Fruit fly (Drosophila melanogaster): Measurements from ENCODE around the gene CG14835.

DNA sequence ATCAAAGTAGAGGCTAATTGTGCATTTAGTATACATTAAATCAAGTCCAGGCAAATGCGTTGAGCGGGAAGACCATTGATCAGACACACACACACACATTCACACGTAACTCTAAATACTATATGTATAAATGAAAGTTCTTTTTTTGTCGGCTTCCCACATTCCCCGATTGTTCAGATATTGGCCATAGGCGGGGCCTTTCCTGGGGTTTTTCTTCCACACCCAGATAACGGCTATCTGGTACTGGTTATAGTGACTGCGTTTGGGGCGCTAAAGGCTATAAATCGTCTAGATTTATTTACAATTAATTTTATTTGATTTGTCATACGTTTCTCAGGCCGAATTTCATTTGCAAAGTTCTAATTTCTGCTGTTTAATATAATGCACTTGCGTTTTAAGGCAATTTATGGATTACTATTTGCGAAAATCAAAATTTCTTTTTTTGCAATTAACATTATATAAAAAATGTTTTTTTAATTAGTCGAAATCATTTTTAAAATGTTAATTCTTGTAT is 4.4 kb downstream of the CG14835 start:
- TF ChIP-seq bab1 (GFP tag; optimal IDR thresholded peaks at IDR 0.05) = no peak
- no peak for TF ChIP-seq Hr96 (GFP tag; optimal IDR thresholded peaks at IDR 0.05)

Data from whole organism, adult.